Worm (Caenorhabditis elegans) whole organism, early embryonic: ENCODE results near the gene srh-76.

Source experiments
- aly-1 ChIP-seq: sonication (generic microtip); optimal IDR thresholded peaks from 2 replicates; lab custom pipeline; 2016; ENCODE audit warnings: missing genetic modification characterization, missing compliant biosample characterization
- ama-1 ChIP-seq: fragments of 150-350 bp; optimal IDR thresholded peaks from 2 replicates; lab custom pipeline; 2014
- ceh-13 ChIP-seq: fragments of 200-800 bp; sonication (Bioruptor generic); optimal IDR thresholded peaks from 2 replicates; lab custom pipeline; 2018; ENCODE audit warnings: mild to moderate bottlenecking, missing genetic modification characterization, missing compliant biosample characterization
- ceh-36 ChIP-seq: sonication (generic microtip); optimal IDR thresholded peaks from 2 replicates; lab custom pipeline; 2016; ENCODE audit warnings: missing genetic modification characterization, inconsistent platforms, missing compliant biosample characterization
- hmg-4 ChIP-seq: fragments of 200-800 bp; sonication (Bioruptor generic); optimal IDR thresholded peaks from 2 replicates; lab custom pipeline; 2018; ENCODE audit warnings: mild to moderate bottlenecking, missing genetic modification characterization, missing compliant biosample characterization
- pes-1 ChIP-seq: fragments of 200-800 bp; sonication (Bioruptor generic); IDR thresholded peaks from 2 replicates; pipeline ENCODE4 v1.3.6; 2022; ENCODE audit warnings: missing genetic modification reagents, missing genetic modification characterization, missing compliant biosample characterization
- scrt-1 ChIP-seq: fragments of 200-800 bp; sonication (Bioruptor generic); IDR thresholded peaks from 2 replicates; pipeline ENCODE4 v1.3.6; 2022; ENCODE audit warnings: missing genetic modification characterization, missing compliant biosample characterization
- sea-1 ChIP-seq: fragments of 200-800 bp; sonication (Bioruptor generic); conservative IDR thresholded peaks from 2 replicates; pipeline ENCODE4 v1.3.6; 2022; ENCODE audit warnings: missing genetic modification characterization, missing compliant biosample characterization
- tra-4 ChIP-seq: sonication (generic microtip); optimal IDR thresholded peaks from 2 replicates; lab custom pipeline; 2017; ENCODE audit warnings: missing genetic modification characterization, missing compliant biosample characterization

DNA sequence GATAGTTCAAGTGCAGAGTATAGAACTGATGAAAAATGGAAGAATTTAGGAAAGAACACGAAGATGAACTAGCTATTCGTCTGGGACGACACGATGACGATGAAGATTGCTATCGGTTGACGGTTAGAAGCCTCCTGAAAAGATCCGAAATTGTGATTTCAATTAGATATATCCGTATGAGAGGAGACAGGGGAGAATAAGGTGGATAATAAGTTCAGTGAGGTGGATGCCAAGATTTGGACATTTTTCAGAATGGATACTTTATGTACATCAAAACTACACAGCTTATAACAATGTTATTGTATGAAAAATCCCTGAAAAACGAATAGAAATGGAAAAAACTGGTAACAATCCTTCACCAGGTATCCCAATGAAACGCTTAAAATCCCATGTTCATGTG, 35.5 kb upstream of the srh-76 start, which contains the start of gene nstp-3:
- TF ChIP-seq ama-1 (lab: Kevin White, UChicago) (no peak), aly-1 (tag; lab: Kevin White, UChicago) (no peak), hmg-4 (GFP tag; lab: Kevin White, UChicago) (no peak), sea-1 (GFP tag; lab: Robert Waterston, UW) (no peak), tra-4 (tag; lab: Kevin White, UChicago) (no peak), ceh-36 (tag; lab: Kevin White, UChicago) (no peak), scrt-1 (GFP tag; lab: Robert Waterston, UW) (no peak), pes-1 (GFP tag; lab: Robert Waterston, UW) (no peak), ceh-13 (GFP tag; lab: Kevin White, UChicago) (no peak)
